Worm (Caenorhabditis elegans): ENCODE measurements around the gene H40L08.9.

DNA sequence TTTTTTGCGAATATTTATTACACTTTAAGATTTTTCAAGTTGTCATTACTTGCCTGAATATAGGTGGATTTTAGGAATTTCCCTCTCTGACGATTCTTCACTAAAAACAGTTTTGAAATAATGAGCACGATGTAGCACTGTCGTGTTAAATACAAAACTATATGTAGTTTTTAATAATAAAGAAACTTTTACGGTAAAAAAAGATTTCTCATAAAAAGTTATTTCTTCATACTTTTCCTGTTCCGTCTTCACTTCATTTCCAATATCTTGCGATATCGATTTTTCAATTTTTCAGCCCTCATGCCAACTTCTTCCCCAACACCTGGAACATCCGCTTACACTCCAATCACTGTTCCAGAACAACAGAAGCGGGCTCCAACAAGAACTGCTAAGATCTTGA is 23.9 kb downstream of the H40L08.9 start, which contains the start of gene H03G16.6:
- TF ChIP-seq unc-86 (tag; optimal IDR thresholded peaks at IDR 0.05) (no peak), pqm-1 (tag; optimal IDR thresholded peaks at IDR 0.05) (no peak), fkh-10 (GFP tag; optimal IDR thresholded peaks at IDR 0.05) (no peak), nhr-19 (GFP tag; conservative IDR thresholded peaks at IDR 0.05) (no peak), rnt-1 (tag; optimal IDR thresholded peaks at IDR 0.05) (no peak), nhr-77 (tag; optimal IDR thresholded peaks at IDR 0.05) (no peak), lin-39 (tag; optimal IDR thresholded peaks at IDR 0.05) (no peak), ztf-4 (tag; optimal IDR thresholded peaks at IDR 0.05) (no peak)

Data from whole organism, L1 larva.